Worm (Caenorhabditis elegans) whole organism, L2 larva: Measurements from ENCODE around the gene srz-67.

Experiments used
- C34F6.9 ChIP-seq: fragments of 150-350 bp; optimal IDR thresholded peaks from 2 replicates; lab custom pipeline; 2014; ENCODE audit warnings: missing biosample characterization, missing genetic modification characterization
- F13H6.1 ChIP-seq: sonication (generic microtip); optimal IDR thresholded peaks from 2 replicates; lab custom pipeline; 2016; ENCODE audit warnings: missing genetic modification characterization, missing compliant biosample characterization
- R02D3.7 ChIP-seq: fragments of 150-350 bp; optimal IDR thresholded peaks from 2 replicates; lab custom pipeline; 2014; ENCODE audit warnings: missing biosample characterization, missing genetic modification characterization
- ZK546.5 ChIP-seq: sonication (generic microtip); optimal IDR thresholded peaks from 2 replicates; lab custom pipeline; 2017; ENCODE audit warnings: missing biosample characterization, missing genetic modification characterization
- aly-2 ChIP-seq: fragments of 150-350 bp; optimal IDR thresholded peaks from 2 replicates; lab custom pipeline; 2014; ENCODE audit warnings: missing biosample characterization, missing genetic modification characterization
- blmp-1 ChIP-seq: sonication (generic microtip); optimal IDR thresholded peaks from 2 replicates; lab custom pipeline; 2017; ENCODE audit warnings: missing genetic modification characterization, mild to moderate bottlenecking, missing compliant biosample characterization, antibody characterized with exemption, moderate library complexity; ENCODE audit not compliant: insufficient read depth
- ceh-16 ChIP-seq: fragments of 150-350 bp; optimal IDR thresholded peaks from 2 replicates; lab custom pipeline; 2014; ENCODE audit warnings: missing biosample characterization, missing genetic modification characterization
- ceh-82 ChIP-seq: fragments of 150-350 bp; optimal IDR thresholded peaks from 2 replicates; lab custom pipeline; 2014; ENCODE audit warnings: missing biosample characterization, missing genetic modification characterization
- crh-2 ChIP-seq: sonication (generic microtip); optimal IDR thresholded peaks from 2 replicates; lab custom pipeline; 2017; ENCODE audit warnings: missing biosample characterization, missing genetic modification characterization
- elt-1 ChIP-seq: fragments of 150-350 bp; optimal IDR thresholded peaks from 2 replicates; lab custom pipeline; 2014; ENCODE audit warnings: missing biosample characterization, missing genetic modification characterization
- elt-3 ChIP-seq: sonication (generic microtip); optimal IDR thresholded peaks from 2 replicates; lab custom pipeline; 2017; ENCODE audit warnings: missing biosample characterization, missing genetic modification characterization
- fos-1 ChIP-seq: fragments of 150-350 bp; optimal IDR thresholded peaks from 2 replicates; lab custom pipeline; 2014; ENCODE audit warnings: missing biosample characterization, missing genetic modification characterization
- gmeb-1 ChIP-seq: fragments of 150-350 bp; optimal IDR thresholded peaks from 2 replicates; lab custom pipeline; 2014; ENCODE audit warnings: missing biosample characterization, missing genetic modification characterization
- lin-11 ChIP-seq: fragments of 150-350 bp; sonication (generic microtip); optimal IDR thresholded peaks from 2 replicates; lab custom pipeline; 2014; ENCODE audit warnings: missing biosample characterization, missing genetic modification characterization, inconsistent platforms, mixed read lengths
- lin-13 ChIP-seq: fragments of 150-350 bp; optimal IDR thresholded peaks from 2 replicates; lab custom pipeline; 2014; ENCODE audit warnings: missing biosample characterization, missing genetic modification reagents, missing genetic modification characterization
- lsy-2 ChIP-seq, 2 experiments: fragments of 150-350 bp in 1 of 2; sonication (generic microtip) in 1 of 2; optimal IDR thresholded peaks; 2 replicates each; lab custom pipeline; 2014 to 2017; ENCODE audit warnings: missing biosample characterization in 2 of 2, missing genetic modification characterization in 2 of 2
- mab-5 ChIP-seq: fragments of 150-350 bp; optimal IDR thresholded peaks from 2 replicates; lab custom pipeline; 2014; ENCODE audit warnings: missing biosample characterization, missing genetic modification characterization
- mbf-1 ChIP-seq: sonication (generic microtip); optimal IDR thresholded peaks from 2 replicates; lab custom pipeline; 2017; ENCODE audit warnings: missing biosample characterization, missing genetic modification characterization
- mdl-1 ChIP-seq, 2 experiments: fragments of 150-350 bp in 1 of 2; sonication (generic microtip) in 1 of 2; optimal IDR thresholded peaks; 2 replicates each; lab custom pipeline; 2017; ENCODE audit warnings: missing biosample characterization in 2 of 2, missing genetic modification characterization in 2 of 2
- nhr-129 ChIP-seq: fragments of 150-350 bp; optimal IDR thresholded peaks from 2 replicates; lab custom pipeline; 2014; ENCODE audit warnings: missing biosample characterization, missing genetic modification characterization
- nhr-21 ChIP-seq: fragments of 150-350 bp; optimal IDR thresholded peaks from 2 replicates; lab custom pipeline; 2014; ENCODE audit warnings: missing biosample characterization, missing genetic modification characterization
- nhr-23 ChIP-seq: fragments of 150-350 bp; optimal IDR thresholded peaks from 2 replicates; lab custom pipeline; 2014; ENCODE audit warnings: missing biosample characterization, missing genetic modification reagents, missing genetic modification characterization
- nhr-237 ChIP-seq: fragments of 150-350 bp; optimal IDR thresholded peaks from 2 replicates; lab custom pipeline; 2014; ENCODE audit warnings: missing biosample characterization, missing genetic modification characterization
- nhr-6 ChIP-seq: fragments of 150-350 bp; optimal IDR thresholded peaks from 2 replicates; lab custom pipeline; 2014; ENCODE audit warnings: missing biosample characterization, missing genetic modification characterization
- peb-1 ChIP-seq: fragments of 150-350 bp; optimal IDR thresholded peaks from 2 replicates; lab custom pipeline; 2014; ENCODE audit warnings: missing biosample characterization, missing genetic modification characterization
- sem-4 ChIP-seq: fragments of 150-350 bp; optimal IDR thresholded peaks from 2 replicates; lab custom pipeline; 2014; ENCODE audit warnings: missing biosample characterization, missing genetic modification reagents, missing genetic modification characterization
- skn-1 ChIP-seq: sonication (generic microtip); optimal IDR thresholded peaks from 2 replicates; lab custom pipeline; 2017; ENCODE audit warnings: missing biosample characterization, missing genetic modification characterization
- sma-9 ChIP-seq, 2 experiments: fragments of 150-350 bp in 1 of 2; sonication (generic microtip) in 1 of 2; optimal IDR thresholded peaks; 2 replicates each; lab custom pipeline; 2014 to 2016; ENCODE audit warnings: missing genetic modification characterization in 2 of 2, mild to moderate bottlenecking in 1 of 2, missing biosample characterization in 1 of 2, missing compliant biosample characterization in 1 of 2, missing genetic modification reagents in 1 of 2, moderate library complexity in 1 of 2
- snpc-4 ChIP-seq: fragments of 150-350 bp; optimal IDR thresholded peaks from 2 replicates; lab custom pipeline; 2014; ENCODE audit warnings: missing biosample characterization, missing genetic modification characterization
- unc-39 ChIP-seq: fragments of 150-350 bp; optimal IDR thresholded peaks from 2 replicates; lab custom pipeline; 2014; ENCODE audit warnings: missing biosample characterization, missing genetic modification characterization
- unc-62 ChIP-seq: fragments of 150-350 bp; optimal IDR thresholded peaks from 2 replicates; lab custom pipeline; 2014; ENCODE audit warnings: missing biosample characterization, missing genetic modification reagents, missing genetic modification characterization
- zag-1 ChIP-seq: fragments of 150-350 bp; optimal IDR thresholded peaks from 2 replicates; lab custom pipeline; 2014; ENCODE audit warnings: missing biosample characterization, missing genetic modification characterization
- ztf-1 ChIP-seq: fragments of 200-800 bp; sonication (Bioruptor generic); conservative IDR thresholded peaks from 2 replicates; pipeline ENCODE4 v1.3.6; 2022; ENCODE audit warnings: missing genetic modification characterization, missing compliant biosample characterization

The srz-67 gene

ce11 chrII:3230422-3230821, 6.5 kb downstream of the srz-67 start, which contains the start of gene srh-297:
Gene srh-297 (minus strand): TSS chrII:3230522.
- TF ChIP-seq mbf-1 (tag; lab: Kevin White, UChicago): no peak
- no peak for TF ChIP-seq sma-9 (GFP tag; optimal IDR thresholded peaks at IDR 0.05; lab: Kevin White, UChicago)
- TF ChIP-seq sma-9 (tag; optimal IDR thresholded peaks at IDR 0.05; lab: Kevin White, UChicago): no peak
- TF ChIP-seq nhr-21 (tag; lab: Kevin White, UChicago): no peak

- TF ChIP-seq R02D3.7 (tag; lab: Kevin White, UChicago): no peak
- TF ChIP-seq C34F6.9 (tag; lab: Kevin White, UChicago): no peak
- no peak for TF ChIP-seq unc-62 (GFP tag; lab: Kevin White, UChicago)
- no peak for TF ChIP-seq ztf-1 (GFP tag; lab: Robert Waterston, UW)
- TF ChIP-seq mab-5 (tag; lab: Kevin White, UChicago): no peak
- no peak for TF ChIP-seq nhr-6 (tag; lab: Kevin White, UChicago)
- no peak for TF ChIP-seq nhr-23 (tag; lab: Kevin White, UChicago)
- TF ChIP-seq lin-11: no peak
- no peak for TF ChIP-seq elt-3 (tag; lab: Kevin White, UChicago)
- no peak for TF ChIP-seq gmeb-1 (tag; lab: Kevin White, UChicago)
- no peak for TF ChIP-seq ceh-16
- no peak for TF ChIP-seq ceh-82 (tag; lab: Kevin White, UChicago)
- TF ChIP-seq mdl-1 (tag; optimal IDR thresholded peaks at IDR 0.05; lab: Kevin White, UChicago): no peak
- no peak for TF ChIP-seq crh-2 (tag; lab: Kevin White, UChicago)
- TF ChIP-seq unc-39 (tag; lab: Kevin White, UChicago): no peak
- TF ChIP-seq nhr-21 (tag; lab: Kevin White, UChicago): no peak
- no peak for TF ChIP-seq sma-9 (GFP tag; optimal IDR thresholded peaks at IDR 0.05; lab: Kevin White, UChicago)
- TF ChIP-seq sma-9 (tag; optimal IDR thresholded peaks at IDR 0.05; lab: Kevin White, UChicago): no peak
- no peak for TF ChIP-seq lin-13 (GFP tag; lab: Kevin White, UChicago)
- no peak for TF ChIP-seq peb-1
- no peak for TF ChIP-seq skn-1
Observed at ce11 chrII:3225780-3226179, 11.2 kb downstream of the srz-67 start, which contains the start of gene ZC239.17. Gene ZC239.17 (minus strand): TSS chrII:3225880.

ce11 chrII:3225200-3225599, 11.7 kb downstream of the srz-67 start, which contains the start of gene ZC239.16:
Gene ZC239.16 (minus strand): TSS chrII:3225319.
- peak; percentile 63 for TF ChIP-seq fos-1 (tag; lab: Kevin White, UChicago)
- TF ChIP-seq ztf-1 (GFP tag; lab: Robert Waterston, UW): no peak

ce11 chrII:3224631-3225030, 12.3 kb downstream of the srz-67 start, which contains the start of gene ZC239.15:
Gene ZC239.15 (minus strand): TSS chrII:3224731.
- TF ChIP-seq nhr-129 (tag; lab: Kevin White, UChicago) (no peak), nhr-6 (tag; lab: Kevin White, UChicago) (no peak), fos-1 (tag; lab: Kevin White, UChicago) (no peak), gmeb-1 (tag; lab: Kevin White, UChicago) (no peak), F13H6.1 (tag; lab: Kevin White, UChicago) (no peak), snpc-4 (no peak), mab-5 (tag; lab: Kevin White, UChicago) (no peak), zag-1 (no peak), lsy-2 (tag; optimal IDR thresholded peaks at IDR 0.05; lab: Kevin White, UChicago) (no peak), elt-1 (tag; lab: Kevin White, UChicago) (no peak)

- TF ChIP-seq nhr-237 (tag; lab: Kevin White, UChicago) (no peak), fos-1 (tag; lab: Kevin White, UChicago) (peak; percentile 5)
Observed at ce11 chrII:3222686-3223085, 14.3 kb downstream of the srz-67 start, which contains the start of gene ZC239.13. Gene ZC239.13 (minus strand): TSS chrII:3222839.

ce11 chrII:3221730-3222129, 15.2 kb downstream of the srz-67 start, which contains the start of gene ZC239.14:
Gene ZC239.14 (minus strand): TSS chrII:3222034.
- TF ChIP-seq peb-1 (no peak), fos-1 (tag; lab: Kevin White, UChicago) (no peak), F13H6.1 (tag; lab: Kevin White, UChicago) (no peak), blmp-1 (tag; lab: Kevin White, UChicago) (no peak), aly-2 (tag; lab: Kevin White, UChicago) (no peak), sem-4 (tag; lab: Kevin White, UChicago) (no peak), ZK546.5 (tag; lab: Kevin White, UChicago) (no peak), nhr-237 (tag; lab: Kevin White, UChicago) (no peak)
